Worm (Caenorhabditis elegans): ENCODE measurements around the gene gpa-1.

The gpa-1 gene

DNA sequence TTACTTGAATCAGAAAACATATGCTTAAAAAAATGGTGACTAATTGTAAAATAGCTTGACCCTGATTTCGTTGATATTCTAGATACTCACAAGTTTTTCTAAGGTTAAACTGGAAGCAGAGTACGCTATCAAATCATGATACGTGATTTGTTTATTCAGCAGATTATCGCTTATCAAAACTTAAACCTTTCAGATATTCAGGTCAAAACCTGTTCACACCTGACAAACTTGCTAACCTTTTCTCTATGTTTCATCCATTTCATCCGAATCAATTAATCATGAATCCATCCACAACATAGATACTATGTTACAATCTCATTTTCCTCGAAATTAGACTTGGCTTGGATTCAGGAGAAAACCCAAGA lies 29.7 kb downstream of the gpa-1 start:
- TF ChIP-seq tbx-11 (GFP tag; IDR thresholded peaks at IDR 0.05) (no peak), hmg-4 (GFP tag; optimal IDR thresholded peaks at IDR 0.05) (no peak), hmbx-1 (tag; optimal IDR thresholded peaks at IDR 0.05) (no peak), sea-1 (GFP tag; conservative IDR thresholded peaks at IDR 0.05) (no peak)

ce11 chrV:11146958-11147779 lies 30.3 kb downstream of the gpa-1 start, which contains the start of the genes T19C4.24 and nlp-33:
Gene T19C4.24 (minus strand): TSS chrV:11147008.
Gene nlp-33 (plus strand): TSS chrV:11147346.
- TF ChIP-seq tra-4 (tag; optimal IDR thresholded peaks at IDR 0.05) = no peak
- TF ChIP-seq aly-1 (tag; optimal IDR thresholded peaks at IDR 0.05) = no peak
- TF ChIP-seq tbx-37 (GFP tag; conservative IDR thresholded peaks at IDR 0.05) = no peak
- no peak for TF ChIP-seq scrt-1 (GFP tag; IDR thresholded peaks at IDR 0.05)
- TF ChIP-seq ama-1 (optimal IDR thresholded peaks at IDR 0.05) = no peak
- TF ChIP-seq hmbx-1 (tag; optimal IDR thresholded peaks at IDR 0.05) = no peak
- no peak for TF ChIP-seq hmg-4 (GFP tag; optimal IDR thresholded peaks at IDR 0.05)
- no peak for TF ChIP-seq sea-1 (GFP tag; conservative IDR thresholded peaks at IDR 0.05)
- TF ChIP-seq hnd-1 (tag; optimal IDR thresholded peaks at IDR 0.05) = no peak
- TF ChIP-seq ceh-13 (GFP tag; optimal IDR thresholded peaks at IDR 0.05) = no peak

DNA sequence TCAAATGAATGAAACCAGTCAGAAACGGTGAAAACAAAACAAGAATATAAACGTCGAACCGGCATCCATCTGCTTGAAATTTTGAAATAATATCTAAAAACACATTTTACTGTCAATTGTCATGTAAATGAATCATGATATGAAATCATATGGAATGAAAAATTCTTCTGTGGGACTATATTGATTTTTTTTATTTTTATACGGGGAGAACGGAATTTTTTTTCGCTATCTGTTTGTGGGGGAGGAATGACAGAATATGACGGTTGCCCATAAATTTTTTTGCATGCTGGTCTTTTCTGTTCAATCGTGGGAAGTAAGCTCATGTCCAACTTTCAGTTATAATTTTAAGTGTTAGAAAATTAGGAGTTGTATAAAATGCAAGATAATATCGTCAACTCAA lies 32.8 kb downstream of the gpa-1 start, which contains the start of gene C06H2.7:
C06H2.7 (minus strand) TSS at position 101 of the 400 bp plus-strand sequence.
- TF ChIP-seq hmg-4 (GFP tag; optimal IDR thresholded peaks at IDR 0.05) (no peak), sea-1 (GFP tag; conservative IDR thresholded peaks at IDR 0.05) (no peak), F13C5.2 (tag; optimal IDR thresholded peaks at IDR 0.05) (no peak), aly-1 (tag; optimal IDR thresholded peaks at IDR 0.05) (no peak), flt-1 (GFP tag; IDR thresholded peaks at IDR 0.05) (no peak), ets-7 (tag; optimal IDR thresholded peaks at IDR 0.05) (no peak), ama-1 (optimal IDR thresholded peaks at IDR 0.05) (no peak), B0310.2 (tag; optimal IDR thresholded peaks at IDR 0.05) (no peak), pes-1 (GFP tag; IDR thresholded peaks at IDR 0.05) (no peak), tra-4 (tag; optimal IDR thresholded peaks at IDR 0.05) (no peak), ceh-36 (tag; optimal IDR thresholded peaks at IDR 0.05) (no peak), tbx-11 (GFP tag; IDR thresholded peaks at IDR 0.05) (no peak)

DNA sequence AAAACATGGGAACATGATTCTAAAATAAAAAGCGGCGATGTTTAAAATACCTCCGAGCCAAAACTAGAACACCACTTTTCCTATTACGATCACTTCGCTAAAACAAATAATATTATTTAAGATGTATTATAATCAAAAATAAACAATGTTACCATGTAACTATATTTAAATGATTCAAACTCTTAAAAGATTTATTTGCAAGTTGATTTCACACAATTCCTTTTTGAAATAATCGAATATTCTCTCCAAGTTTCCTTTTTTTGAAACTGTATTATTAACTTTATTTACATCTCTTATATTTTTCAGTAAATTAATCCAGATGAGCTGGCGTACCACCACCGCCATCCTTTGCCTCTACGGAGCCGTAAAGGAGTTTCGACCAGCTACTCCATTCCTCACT lies 36.3 kb downstream of the gpa-1 start, which contains the start of gene folt-1:
folt-1 (plus strand) TSS at position 301 of the 400 bp plus-strand sequence.
- no peak for TF ChIP-seq sea-1 (GFP tag; conservative IDR thresholded peaks at IDR 0.05)
- no peak for TF ChIP-seq aly-1 (tag; optimal IDR thresholded peaks at IDR 0.05)
- TF ChIP-seq tra-4 (tag; optimal IDR thresholded peaks at IDR 0.05) = no peak
- no peak for TF ChIP-seq hmg-4 (GFP tag; optimal IDR thresholded peaks at IDR 0.05)
- no peak for TF ChIP-seq tbx-11 (GFP tag; IDR thresholded peaks at IDR 0.05)
- no peak for TF ChIP-seq scrt-1 (GFP tag; IDR thresholded peaks at IDR 0.05)
- no peak for TF ChIP-seq ceh-36 (tag; optimal IDR thresholded peaks at IDR 0.05)
- no peak for TF ChIP-seq B0310.2 (tag; optimal IDR thresholded peaks at IDR 0.05)

DNA sequence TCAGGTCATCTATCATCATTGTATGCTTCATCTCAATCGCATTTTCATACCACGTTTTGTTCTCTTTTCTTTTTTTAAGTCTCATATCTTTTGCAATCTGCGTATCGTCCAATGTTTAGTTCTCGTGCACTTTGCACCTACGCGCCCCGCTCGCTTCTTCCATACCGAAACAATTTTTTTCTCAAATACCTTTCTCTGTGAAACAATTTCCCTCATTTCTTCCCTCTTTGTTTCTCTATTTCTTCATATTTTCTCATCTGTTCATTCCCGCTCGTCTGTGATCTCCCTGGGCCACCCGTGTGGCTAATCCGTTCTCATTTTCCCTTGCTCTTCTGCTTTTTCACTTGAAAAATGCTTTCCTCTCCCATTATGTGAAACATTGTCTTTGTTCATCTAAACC lies 37.2 kb downstream of the gpa-1 start:
- TF ChIP-seq ceh-13 (GFP tag; optimal IDR thresholded peaks at IDR 0.05) (no peak), aly-1 (tag; optimal IDR thresholded peaks at IDR 0.05) (no peak), ceh-36 (tag; optimal IDR thresholded peaks at IDR 0.05) (no peak), F13C5.2 (tag; optimal IDR thresholded peaks at IDR 0.05) (no peak), flt-1 (GFP tag; IDR thresholded peaks at IDR 0.05) (no peak), hnd-1 (tag; optimal IDR thresholded peaks at IDR 0.05) (no peak), ets-7 (tag; optimal IDR thresholded peaks at IDR 0.05) (no peak), scrt-1 (GFP tag; IDR thresholded peaks at IDR 0.05) (no peak), pes-1 (GFP tag; IDR thresholded peaks at IDR 0.05) (no peak), sea-1 (GFP tag; conservative IDR thresholded peaks at IDR 0.05) (no peak), tbx-11 (GFP tag; IDR thresholded peaks at IDR 0.05) (no peak), hmg-4 (GFP tag; optimal IDR thresholded peaks at IDR 0.05) (no peak), tra-4 (tag; optimal IDR thresholded peaks at IDR 0.05) (no peak), B0310.2 (tag; optimal IDR thresholded peaks at IDR 0.05) (no peak), ama-1 (optimal IDR thresholded peaks at IDR 0.05) (no peak), tbx-37 (GFP tag; conservative IDR thresholded peaks at IDR 0.05) (no peak), hmbx-1 (tag; optimal IDR thresholded peaks at IDR 0.05) (no peak)

DNA sequence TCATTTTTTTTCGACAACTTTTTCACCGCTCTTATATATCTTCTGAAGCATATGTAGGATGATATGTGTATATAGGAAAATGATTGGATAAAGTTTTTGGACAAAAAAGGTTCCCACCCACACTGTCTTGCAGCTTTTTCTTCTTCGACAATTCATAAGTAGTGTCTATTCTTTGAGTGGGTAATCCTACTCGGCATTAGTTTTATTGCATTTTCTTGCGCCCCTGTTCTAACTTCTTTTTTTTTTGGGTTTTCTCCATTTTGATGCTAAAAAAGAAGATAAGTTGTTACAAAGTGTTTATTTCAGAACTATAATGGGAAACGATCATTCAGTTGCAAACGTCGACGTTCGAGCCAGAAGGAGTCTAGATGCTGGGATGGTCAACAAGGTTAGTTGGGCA lies 43.2 kb downstream of the gpa-1 start, which contains the start of gene glb-3:
glb-3 (plus strand) TSS at position 301 of the 400 bp plus-strand sequence.
- TF ChIP-seq hnd-1 (tag; optimal IDR thresholded peaks at IDR 0.05) (no peak), ceh-13 (GFP tag; optimal IDR thresholded peaks at IDR 0.05) (no peak), flt-1 (GFP tag; IDR thresholded peaks at IDR 0.05) (no peak), ama-1 (optimal IDR thresholded peaks at IDR 0.05) (no peak), tbx-37 (GFP tag; conservative IDR thresholded peaks at IDR 0.05) (no peak), tbx-11 (GFP tag; IDR thresholded peaks at IDR 0.05) (no peak), B0310.2 (tag; optimal IDR thresholded peaks at IDR 0.05) (no peak), F13C5.2 (tag; optimal IDR thresholded peaks at IDR 0.05) (no peak), hmg-4 (GFP tag; optimal IDR thresholded peaks at IDR 0.05) (no peak), tra-4 (tag; optimal IDR thresholded peaks at IDR 0.05) (no peak), scrt-1 (GFP tag; IDR thresholded peaks at IDR 0.05) (no peak), hmbx-1 (tag; optimal IDR thresholded peaks at IDR 0.05) (no peak), ceh-36 (tag; optimal IDR thresholded peaks at IDR 0.05) (no peak)

DNA sequence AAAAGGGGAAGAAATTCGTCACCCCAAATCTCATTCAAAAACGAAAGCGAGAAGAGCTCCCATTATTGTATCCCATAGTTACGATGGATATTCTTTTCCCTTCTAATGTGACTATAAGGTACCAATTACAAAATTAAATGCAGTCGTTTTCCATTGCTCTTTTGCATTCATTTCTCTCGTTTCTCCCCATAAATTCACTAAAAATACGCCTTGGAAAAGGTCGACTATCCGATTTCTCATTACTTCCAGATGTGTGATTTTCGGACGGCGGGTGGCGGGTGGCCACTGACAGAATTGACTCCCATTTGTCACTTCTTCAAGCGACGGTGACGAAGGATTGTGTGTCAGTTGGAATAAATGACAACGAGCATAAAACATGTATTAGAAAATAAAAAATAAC lies 44.0 kb downstream of the gpa-1 start:
- no peak for TF ChIP-seq F13C5.2 (tag; optimal IDR thresholded peaks at IDR 0.05)
- no peak for TF ChIP-seq ets-7 (tag; optimal IDR thresholded peaks at IDR 0.05)
- no peak for TF ChIP-seq B0310.2 (tag; optimal IDR thresholded peaks at IDR 0.05)
- TF ChIP-seq tbx-11 (GFP tag; IDR thresholded peaks at IDR 0.05) = no peak
- TF ChIP-seq scrt-1 (GFP tag; IDR thresholded peaks at IDR 0.05) = no peak
- TF ChIP-seq aly-1 (tag; optimal IDR thresholded peaks at IDR 0.05) = no peak
- no peak for TF ChIP-seq hmbx-1 (tag; optimal IDR thresholded peaks at IDR 0.05)
- no peak for TF ChIP-seq ceh-36 (tag; optimal IDR thresholded peaks at IDR 0.05)
- no peak for TF ChIP-seq pes-1 (GFP tag; IDR thresholded peaks at IDR 0.05)
- TF ChIP-seq ceh-13 (GFP tag; optimal IDR thresholded peaks at IDR 0.05) = no peak
- no peak for TF ChIP-seq tbx-37 (GFP tag; conservative IDR thresholded peaks at IDR 0.05)
- no peak for TF ChIP-seq sea-1 (GFP tag; conservative IDR thresholded peaks at IDR 0.05)

Data from whole organism, early embryonic.